Worm (Caenorhabditis elegans): Measurements from ENCODE around the gene F44B9.2.

Gene F44B9.2

ce11 chrIII:8043784-8044183 is 21.5 kb downstream of the F44B9.2 start (continued):
- TF ChIP-seq zfh-2 (GFP tag; conservative IDR thresholded peaks at IDR 0.05) (no peak), mxl-1 (tag; optimal IDR thresholded peaks at IDR 0.05) (peak; percentile 92), T26A5.8 (tag; optimal IDR thresholded peaks at IDR 0.05) (no peak), C06A6.2 (GFP tag; conservative IDR thresholded peaks at IDR 0.05) (peak; percentile 67; the same call in 1 of the 2 replicates), ceh-91 (GFP tag; IDR thresholded peaks at IDR 0.05) (peak; percentile 93), bed-1 (GFP tag; IDR thresholded peaks at IDR 0.05) (no peak), Y53F4B.3 (GFP tag; IDR thresholded peaks at IDR 0.05) (peak; percentile 96), lin-35 (GFP tag; optimal IDR thresholded peaks at IDR 0.05) (peak in 2 of 3 experiments; percentile 69 to 97), akir-1 (GFP tag; optimal IDR thresholded peaks at IDR 0.05) (peak; percentile 95), ztf-26 (tag; optimal IDR thresholded peaks at IDR 0.05) (peak; percentile 87), xnd-1 (tag; optimal IDR thresholded peaks at IDR 0.05) (no peak), lsy-27 (tag; optimal IDR thresholded peaks at IDR 0.05; ENCODE audit: borderline replicate concordance, insufficient read depth) (peak; percentile 37), cebp-2 (GFP tag; IDR thresholded peaks at IDR 0.05) (no peak), let-607 (tag; optimal IDR thresholded peaks at IDR 0.05) (peak; percentile 84 to 91), pha-4 (tag; optimal IDR thresholded peaks at IDR 0.05) (peak; percentile 95), dox-1 (GFP tag; IDR thresholded peaks at IDR 0.05) (peak; percentile 99), mes-4 (tag; optimal IDR thresholded peaks at IDR 0.05) (peak; percentile 52), Y95B8A.8 (GFP tag; IDR thresholded peaks at IDR 0.05) (peak; percentile 98), F57C9.4 (tag; optimal IDR thresholded peaks at IDR 0.05) (peak; percentile 47), nfya-2 (GFP tag; IDR thresholded peaks at IDR 0.05) (no peak), F49E8.2 (tag; optimal IDR thresholded peaks at IDR 0.05; ENCODE audit: insufficient read depth) (peak; percentile 97), ztf-6 (GFP tag; IDR thresholded peaks at IDR 0.05) (peak; percentile 99), repo-1 (tag; optimal IDR thresholded peaks at IDR 0.05) (peak; percentile 2), lin-54 (GFP tag; optimal IDR thresholded peaks at IDR 0.05) (peak; percentile 96), Y79H2A.3 (GFP tag; conservative IDR thresholded peaks at IDR 0.05) (peak; percentile 98), B0035.1 (tag; optimal IDR thresholded peaks at IDR 0.05) (peak; percentile 92), dpl-1 (GFP tag; optimal IDR thresholded peaks at IDR 0.05) (peak; percentile 89), ztf-18 (tag; optimal IDR thresholded peaks at IDR 0.05) (peak; percentile 100), F37B4.10 (GFP tag; IDR thresholded peaks at IDR 0.05) (peak; percentile 88; the same call in 1 of the 2 replicates), ccch-3 (GFP tag; optimal IDR thresholded peaks at IDR 0.05) (peak; percentile 100), let-526 (GFP tag; IDR thresholded peaks at IDR 0.05) (peak; percentile 99), dpff-1 (tag; optimal IDR thresholded peaks at IDR 0.05) (no peak), ZK185.1 (tag; optimal IDR thresholded peaks at IDR 0.05; ENCODE audit: poor library complexity, severe bottlenecking) (peak; percentile 98)

- TF ChIP-seq athp-1 (tag; optimal IDR thresholded peaks at IDR 0.05) (no peak), lin-54 (GFP tag; optimal IDR thresholded peaks at IDR 0.05) (no peak)
Observed at ce11 chrIII:8044187-8044586, 21.9 kb downstream of the F44B9.2 start, which contains the start of gene K12H4.5. TSS of gene K12H4.5 (plus strand) at chrIII:8044487.

- TF ChIP-seq fkh-3 (tag; optimal IDR thresholded peaks at IDR 0.05) (no peak), B0336.3 (GFP tag; IDR thresholded peaks at IDR 0.05) (0 out of 2 replicates have a peak, but pooled peaks have one; percentile 22)
Observed at ce11 chrIII:8044717-8045116, 22.5 kb downstream of the F44B9.2 start, which contains the start of gene spcs-3. TSS of gene spcs-3 (plus strand) at chrIII:8045017.

Measured in whole organism, young adult.